Fruit fly (Drosophila melanogaster): ENCODE measurements around the gene alphaTub67C.

alphaTub67C gene

DNA sequence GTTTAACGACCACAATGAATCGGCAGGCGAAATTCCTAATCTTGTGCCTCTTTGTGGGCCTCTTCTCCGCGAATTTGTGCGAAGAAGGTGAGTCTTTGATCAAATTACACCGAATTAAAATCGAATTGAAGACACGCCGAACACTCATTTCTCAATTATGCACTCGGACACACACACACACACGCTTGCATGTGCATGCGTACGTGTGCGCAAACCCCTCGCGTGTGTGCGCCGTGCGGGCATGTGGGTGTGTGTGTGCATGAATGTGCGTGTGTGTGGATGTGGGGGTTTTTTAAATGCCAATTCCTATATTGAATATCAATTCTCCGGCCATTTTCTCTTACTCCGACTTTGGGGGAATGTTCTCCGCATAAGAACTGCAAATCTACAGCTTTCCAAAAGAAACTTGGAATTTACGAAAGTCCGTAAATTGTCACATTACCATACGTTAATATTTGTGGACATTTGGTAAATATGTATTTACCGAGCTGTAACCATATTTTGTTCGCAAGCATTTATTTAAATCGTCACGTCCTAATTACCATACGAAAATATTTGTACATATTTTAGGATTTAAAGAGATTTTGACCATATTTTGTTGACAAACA is 33.6 kb downstream of the alphaTub67C start (continued):
- TF ChIP-seq ss (GFP tag; optimal IDR thresholded peaks at IDR 0.05) (peak; percentile 5 to 52), Sox15 (GFP tag; optimal IDR thresholded peaks at IDR 0.05) (no peak), CG6854 (GFP tag; optimal IDR thresholded peaks at IDR 0.05) (peak; percentile 51), net (GFP tag; optimal IDR thresholded peaks at IDR 0.05) (no peak), acj6 (GFP tag; optimal IDR thresholded peaks at IDR 0.05) (no peak), fd85E (GFP tag; optimal IDR thresholded peaks at IDR 0.05) (no peak)

dm6 chr3L:9716595-9716994 is 35.5 kb downstream of the alphaTub67C start:
- no peak for TF ChIP-seq CG10631 (GFP tag; optimal IDR thresholded peaks at IDR 0.05)
- TF ChIP-seq CG8632 (GFP tag; optimal IDR thresholded peaks at IDR 0.05): no peak
- no peak for TF ChIP-seq CG4318 (GFP tag; optimal IDR thresholded peaks at IDR 0.05)
- TF ChIP-seq ss (GFP tag; optimal IDR thresholded peaks at IDR 0.05): peak in 1 of 2 experiments; percentile 29
- no peak for TF ChIP-seq Eip78C (GFP tag)
- TF ChIP-seq dsx (GFP tag; optimal IDR thresholded peaks at IDR 0.05; ENCODE audit: poor library complexity, severe bottlenecking): peak; percentile 22
- TF ChIP-seq CG32006 (GFP tag; optimal IDR thresholded peaks at IDR 0.05): no peak
- peak; percentile 98 for TF ChIP-seq svp (GFP tag)

- no peak for TF ChIP-seq vri (GFP tag; optimal IDR thresholded peaks at IDR 0.05)
- peak; percentile 14 for TF ChIP-seq CG16779 (tag; optimal IDR thresholded peaks at IDR 0.05)
These were observed 36.0 kb downstream of the alphaTub67C start for dm6 chr3L:9717101-9717500.

DNA sequence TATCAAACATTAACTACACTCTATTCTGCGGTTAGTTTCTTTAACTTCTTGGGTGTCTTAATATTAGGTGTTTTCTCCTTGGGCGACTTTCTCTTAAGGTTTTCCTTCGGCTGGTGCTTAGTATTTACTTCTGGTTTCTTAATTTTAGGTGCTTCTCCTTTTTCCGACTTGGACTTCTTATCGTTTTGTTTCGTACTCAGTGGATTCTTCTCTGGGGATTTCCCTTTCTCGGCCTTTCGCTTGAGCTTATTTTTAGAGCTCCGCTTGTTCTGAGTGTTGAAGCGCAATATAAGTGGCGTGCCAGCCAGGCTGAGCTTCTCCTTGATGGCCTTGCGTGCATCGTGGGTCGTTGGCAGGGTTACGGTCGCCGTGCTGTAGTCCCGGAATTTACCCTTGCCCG is 36.8 kb downstream of the alphaTub67C start:
- TF ChIP-seq CG8119 (GFP tag; IDR thresholded peaks at IDR 0.05) (no peak), CG6163 (GFP tag; IDR thresholded peaks at IDR 0.05) (no peak)

DNA sequence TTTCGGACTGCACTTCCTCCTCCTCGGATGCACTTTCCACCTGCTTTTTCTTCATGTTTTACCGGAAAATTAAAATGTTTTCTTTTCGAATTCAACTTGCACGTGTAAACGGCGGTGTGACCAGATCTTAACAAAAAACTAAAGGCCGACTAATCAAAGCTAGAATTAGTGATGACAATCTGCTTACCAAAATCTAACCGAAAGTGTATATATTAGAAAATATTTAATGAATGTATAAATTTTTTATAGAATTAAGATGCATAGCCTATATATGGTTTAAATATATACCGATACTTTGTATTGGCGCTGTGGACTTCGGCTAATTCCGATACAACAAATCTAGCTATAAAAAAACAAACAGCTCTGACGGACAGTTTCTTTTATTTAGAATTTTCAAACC is 37.9 kb downstream of the alphaTub67C start, which contains the start of the genes CG18178 and CG14174:
Gene CG18178, minus strand, starts transcription at position 216 of the 400 bp plus-strand sequence.
Gene CG14174, plus strand, starts transcription at position 400 of the 400 bp plus-strand sequence.
- TF ChIP-seq CG7368 (GFP tag; optimal IDR thresholded peaks at IDR 0.05): no peak
- TF ChIP-seq Eip75B (GFP tag; optimal IDR thresholded peaks at IDR 0.05): no peak
- TF ChIP-seq Hr4 (GFP tag; optimal IDR thresholded peaks at IDR 0.05): no peak
- TF ChIP-seq CG1621 (tag; optimal IDR thresholded peaks at IDR 0.05): no peak
- no peak for TF ChIP-seq Lpt (GFP tag; optimal IDR thresholded peaks at IDR 0.05)
- TF ChIP-seq eg (GFP tag; IDR thresholded peaks at IDR 0.05): peak; percentile 32; the same call in 1 of the 3 replicates
- TF ChIP-seq net (GFP tag; optimal IDR thresholded peaks at IDR 0.05): no peak
- TF ChIP-seq CG8632 (GFP tag; optimal IDR thresholded peaks at IDR 0.05): no peak
- TF ChIP-seq Sox14 (GFP tag; optimal IDR thresholded peaks at IDR 0.05): peak; percentile 51
- TF ChIP-seq CG8119 (GFP tag; IDR thresholded peaks at IDR 0.05): no peak; the same call in 2 of the 3 replicates
- peak; percentile 36; the same call in 1 of the 2 replicates for TF ChIP-seq CG11294 (GFP tag; IDR thresholded peaks at IDR 0.05)
- no peak for TF ChIP-seq CG16779 (tag; optimal IDR thresholded peaks at IDR 0.05)
- TF ChIP-seq CG11902 (GFP tag; optimal IDR thresholded peaks at IDR 0.05): peak; percentile 41
- no peak for TF ChIP-seq Ets21C (GFP tag; optimal IDR thresholded peaks at IDR 0.05)
- TF ChIP-seq CG32006 (GFP tag; optimal IDR thresholded peaks at IDR 0.05): no peak
- peak; percentile 15 for TF ChIP-seq CG6792 (GFP tag; optimal IDR thresholded peaks at IDR 0.05)
- 0 out of 3 replicates have a peak, but pooled peaks have one; percentile 29 for TF ChIP-seq CG6163 (GFP tag; IDR thresholded peaks at IDR 0.05)
- TF ChIP-seq dac (GFP tag; optimal IDR thresholded peaks at IDR 0.05): no peak
- TF ChIP-seq Eip93F (GFP tag; optimal IDR thresholded peaks at IDR 0.05): no peak
- no peak for TF ChIP-seq CG10631 (GFP tag; optimal IDR thresholded peaks at IDR 0.05)
- no peak for TF ChIP-seq fd59A (GFP tag; optimal IDR thresholded peaks at IDR 0.05)
- no peak for TF ChIP-seq Smox (GFP tag; optimal IDR thresholded peaks at IDR 0.05)
- no peak for TF ChIP-seq OdsH (GFP tag; optimal IDR thresholded peaks at IDR 0.05)
- no peak for TF ChIP-seq ss (GFP tag; optimal IDR thresholded peaks at IDR 0.05)
- peak; percentile 60 for TF ChIP-seq esn (GFP tag; optimal IDR thresholded peaks at IDR 0.05)
- no peak for TF ChIP-seq topi (GFP tag; optimal IDR thresholded peaks at IDR 0.05)
- no peak for TF ChIP-seq vri (GFP tag; optimal IDR thresholded peaks at IDR 0.05)
- no peak for TF ChIP-seq Eip78C (GFP tag)
- peak; percentile 54 for TF ChIP-seq cyc (GFP tag; optimal IDR thresholded peaks at IDR 0.05)
- TF ChIP-seq CG34406 (GFP tag; optimal IDR thresholded peaks at IDR 0.05): peak; percentile 50
- peak; percentile 56; the same call in 1 of the 2 replicates for TF ChIP-seq CG15336 (GFP tag; IDR thresholded peaks at IDR 0.05)
- peak; percentile 38 for TF ChIP-seq lz (GFP tag; optimal IDR thresholded peaks at IDR 0.05)
- no peak for TF ChIP-seq CG4318 (GFP tag; optimal IDR thresholded peaks at IDR 0.05)
- TF ChIP-seq CG3919 (GFP tag; optimal IDR thresholded peaks at IDR 0.05): no peak
- TF ChIP-seq fkh (GFP tag; optimal IDR thresholded peaks at IDR 0.05): no peak
- peak; percentile 24; the same call in 1 of the 2 replicates for TF ChIP-seq Gug (GFP tag; IDR thresholded peaks at IDR 0.05)
- TF ChIP-seq CG6854 (GFP tag; optimal IDR thresholded peaks at IDR 0.05): peak; percentile 5

All from whole organism, prepupa.